Worm (Caenorhabditis elegans) whole organism, late embryonic: ENCODE measurements around the gene R148.7.

Experiments used
- F13H6.1 ChIP-seq: sonication (generic microtip); optimal IDR thresholded peaks from 2 replicates; lab custom pipeline; 2016; ENCODE audit warnings: missing genetic modification characterization, missing compliant biosample characterization
- ama-1 ChIP-seq: fragments of 150-350 bp; optimal IDR thresholded peaks from 2 replicates; lab custom pipeline; 2014
- ceh-34 ChIP-seq: sonication (generic microtip); optimal IDR thresholded peaks from 2 replicates; lab custom pipeline; 2016; ENCODE audit warnings: mild to moderate bottlenecking, missing genetic modification characterization, missing compliant biosample characterization
- ceh-9 ChIP-seq: sonication (generic microtip); optimal IDR thresholded peaks from 2 replicates; lab custom pipeline; 2016; ENCODE audit warnings: mild to moderate bottlenecking, missing genetic modification characterization, inconsistent platforms, missing compliant biosample characterization
- fax-1 ChIP-seq: sonication (generic microtip); optimal IDR thresholded peaks from 2 replicates; lab custom pipeline; 2016; ENCODE audit warnings: missing genotype, missing genetic modification characterization, missing compliant biosample characterization
- hlh-30 ChIP-seq: sonication (generic microtip); optimal IDR thresholded peaks from 2 replicates; lab custom pipeline; 2017; ENCODE audit warnings: antibody characterized with exemption, missing genetic modification characterization, missing compliant biosample characterization; ENCODE audit not compliant: insufficient read depth
- nhr-11 ChIP-seq: fragments of 150-350 bp; optimal IDR thresholded peaks from 2 replicates; lab custom pipeline; 2014; ENCODE audit warnings: missing biosample characterization, missing genetic modification characterization
- pha-2 ChIP-seq: sonication (generic microtip); optimal IDR thresholded peaks from 2 replicates; lab custom pipeline; 2017; ENCODE audit warnings: mild to moderate bottlenecking, missing genetic modification characterization, missing compliant biosample characterization
- unc-55 ChIP-seq: sonication (generic microtip); optimal IDR thresholded peaks from 2 replicates; lab custom pipeline; 2017; ENCODE audit warnings: missing biosample characterization, missing genetic modification reagents, missing genetic modification characterization

DNA sequence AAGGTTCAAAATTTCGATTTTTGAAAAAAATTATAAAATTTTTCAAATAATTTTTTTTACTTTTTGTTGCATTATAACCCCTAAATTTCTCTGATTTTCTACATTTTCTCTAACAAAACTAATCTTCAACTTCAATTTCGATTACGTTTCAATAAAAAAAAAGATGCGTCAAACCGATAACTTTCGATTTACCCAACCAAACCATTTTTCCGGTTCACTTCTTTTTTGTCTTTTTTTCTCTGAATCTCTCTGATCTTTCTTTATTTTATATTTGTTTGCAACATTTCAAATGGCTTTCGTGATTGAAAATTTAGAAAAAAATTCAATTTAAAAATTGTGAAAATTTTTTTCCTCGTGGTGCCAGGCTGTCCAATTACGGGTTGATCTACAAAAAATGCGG lies 34.8 kb downstream of the R148.7 start:
- no peak for TF ChIP-seq hlh-30 (tag; lab: Kevin White, UChicago)
- no peak for TF ChIP-seq ceh-9 (tag; lab: Kevin White, UChicago)
- no peak for TF ChIP-seq F13H6.1 (tag; lab: Kevin White, UChicago)
- TF ChIP-seq fax-1 (tag; lab: Kevin White, UChicago): no peak
- TF ChIP-seq ama-1 (lab: Kevin White, UChicago): no peak
- no peak for TF ChIP-seq pha-2 (tag; lab: Kevin White, UChicago)
- TF ChIP-seq unc-55 (GFP tag; lab: Kevin White, UChicago): no peak
- no peak for TF ChIP-seq ceh-34 (tag; lab: Kevin White, UChicago)
- TF ChIP-seq nhr-11 (tag; lab: Kevin White, UChicago): no peak
